Worm (Caenorhabditis elegans) whole organism, late embryonic: ENCODE results near the gene C01G10.10.

Experiments used
- ama-1 ChIP-seq: fragments of 150-350 bp; optimal IDR thresholded peaks from 2 replicates; lab custom pipeline; 2014
- ceh-14 ChIP-seq: sonication (generic microtip); optimal IDR thresholded peaks from 2 replicates; lab custom pipeline; 2016; ENCODE audit warnings: missing genotype, missing genetic modification characterization, missing compliant biosample characterization
- ceh-22 ChIP-seq: sonication (generic microtip); optimal IDR thresholded peaks from 2 replicates; lab custom pipeline; 2017; ENCODE audit warnings: missing biosample characterization, missing genetic modification characterization
- ets-4 ChIP-seq: sonication (generic microtip); optimal IDR thresholded peaks from 2 replicates; lab custom pipeline; 2016; ENCODE audit warnings: missing genetic modification characterization, missing compliant biosample characterization
- nhr-11 ChIP-seq: fragments of 150-350 bp; optimal IDR thresholded peaks from 2 replicates; lab custom pipeline; 2014; ENCODE audit warnings: missing biosample characterization, missing genetic modification characterization
- nhr-232 ChIP-seq: sonication (generic microtip); optimal IDR thresholded peaks from 2 replicates; lab custom pipeline; 2016; ENCODE audit warnings: missing genetic modification characterization, missing compliant biosample characterization
- pat-9 ChIP-seq: fragments of 200-800 bp; sonication (Bioruptor generic); optimal IDR thresholded peaks from 2 replicates; lab custom pipeline; 2018; ENCODE audit warnings: mild to moderate bottlenecking, missing genetic modification characterization, moderate library complexity, missing compliant biosample characterization
- pha-4 ChIP-seq: fragments of 150-350 bp; optimal IDR thresholded peaks from 2 replicates; lab custom pipeline; 2018; ENCODE audit warnings: missing biosample characterization, missing genetic modification reagents, missing genetic modification characterization
- rnt-1 ChIP-seq: sonication (generic microtip); optimal IDR thresholded peaks from 2 replicates; lab custom pipeline; 2016; ENCODE audit warnings: missing genetic modification characterization, missing compliant biosample characterization
- tbx-2 ChIP-seq: sonication (generic microtip); optimal IDR thresholded peaks from 2 replicates; lab custom pipeline; 2016; ENCODE audit warnings: missing genetic modification characterization, missing compliant biosample characterization
- unc-3 ChIP-seq, 2 experiments: fragments of 200-800 bp in 1 of 2; sonication (Bioruptor generic) in 1 of 2; sonication (generic microtip) in 1 of 2; conservative IDR thresholded peaks in 1 of 2; optimal IDR thresholded peaks in 1 of 2; 2 replicates each; pipeline versions ENCODE4 v1.3.6 to Lab custom; 2016 to 2022; ENCODE audit warnings: missing compliant biosample characterization in 2 of 2, missing genetic modification characterization in 2 of 2, missing genetic modification reagents in 1 of 2
- unc-86 ChIP-seq: sonication (generic microtip); optimal IDR thresholded peaks from 2 replicates; lab custom pipeline; 2016; ENCODE audit warnings: missing genetic modification characterization, missing compliant biosample characterization

DNA sequence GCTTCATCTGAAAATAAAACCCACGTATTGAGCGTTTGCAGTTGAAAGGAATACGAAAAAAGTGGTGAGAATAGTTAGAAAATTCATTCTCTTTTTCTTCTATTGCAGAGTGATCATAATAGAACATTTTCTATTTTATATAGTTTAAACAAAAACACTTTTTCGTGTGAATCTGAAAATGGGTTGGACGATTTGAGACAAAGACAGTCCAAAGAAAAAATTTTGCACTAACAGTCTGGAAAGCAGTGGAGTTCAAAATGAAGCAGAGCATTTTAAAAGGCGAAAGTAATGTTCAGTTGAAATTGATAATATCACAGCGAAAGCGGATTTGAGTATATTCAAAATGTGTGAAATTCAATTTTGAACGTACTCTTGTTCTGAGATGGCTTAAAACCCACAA, 6.4 kb upstream of the C01G10.10 start, which contains the start of gene C01G10.18:
- no peak for TF ChIP-seq nhr-11 (tag; lab: Kevin White, UChicago)
- no peak for TF ChIP-seq ceh-22 (tag; lab: Kevin White, UChicago)
- no peak for TF ChIP-seq unc-3 (GFP tag; conservative IDR thresholded peaks at IDR 0.05; lab: Robert Waterston, UW)
- TF ChIP-seq unc-3 (tag; optimal IDR thresholded peaks at IDR 0.05; lab: Kevin White, UChicago): no peak
- no peak for TF ChIP-seq nhr-232 (tag; lab: Kevin White, UChicago)
- no peak for TF ChIP-seq ets-4 (tag; lab: Kevin White, UChicago)
- TF ChIP-seq pat-9 (tag; lab: Kevin White, UChicago): no peak
- TF ChIP-seq tbx-2: no peak
- no peak for TF ChIP-seq unc-86 (tag; lab: Kevin White, UChicago)
- no peak for TF ChIP-seq ceh-14 (tag; lab: Kevin White, UChicago)
- TF ChIP-seq ama-1 (lab: Kevin White, UChicago): no peak
- no peak for TF ChIP-seq pha-4 (tag; lab: Kevin White, UChicago)
- no peak for TF ChIP-seq rnt-1 (tag; lab: Kevin White, UChicago)
